Fruit fly (Drosophila melanogaster) Kc167 (cell line): ENCODE results near the gene CG14785.

Source experiments
- Myc ChIP-seq: fragments of >200 bp; optimal IDR thresholded peaks from 2 replicates; lab custom pipeline; 2017; ENCODE audit warnings: missing external identifiers
- Sin3A ChIP-seq: fragments of >200 bp; optimal IDR thresholded peaks from 2 replicates; lab custom pipeline; 2018; ENCODE audit warnings: missing external identifiers
- psq ChIP-seq: fragments of >200 bp; optimal IDR thresholded peaks from 2 replicates; lab custom pipeline; 2017; ENCODE audit warnings: missing external identifiers

DNA sequence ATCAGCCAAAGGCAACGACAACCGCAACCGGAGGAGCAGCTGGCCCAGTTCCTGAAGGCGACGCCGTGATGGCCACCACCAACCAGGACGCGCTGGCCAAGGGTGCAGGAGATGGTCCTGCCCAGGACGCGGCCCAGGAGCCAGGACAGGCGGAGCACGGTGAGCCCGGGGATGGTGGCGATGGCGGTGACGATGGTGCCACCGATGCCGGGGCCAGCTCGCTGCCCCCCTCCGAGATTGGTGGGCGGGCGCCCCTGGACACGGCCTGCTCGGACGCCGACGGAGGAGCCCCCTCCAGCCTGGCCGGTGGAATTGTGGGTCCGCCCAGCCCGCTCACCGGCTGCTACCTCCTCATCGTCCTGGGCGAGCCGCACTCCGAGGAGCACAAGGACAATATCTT, 42.6 kb downstream of the CG14785 start:
- TF ChIP-seq psq (lab: Kevin White, UChicago) (no peak), Myc (lab: Kevin White, UChicago) (no peak), Sin3A (lab: Kevin White, UChicago) (no peak)
